Worm (Caenorhabditis elegans) whole organism, L1 larva: ENCODE results near the gene usp-46.

Experiments used
- C04F5.9 ChIP-seq: sonication (generic microtip); optimal IDR thresholded peaks from 2 replicates; lab custom pipeline; 2016; ENCODE audit warnings: missing genetic modification characterization, missing compliant biosample characterization
- F16B12.6 ChIP-seq: fragments of 150-350 bp; optimal IDR thresholded peaks from 2 replicates; lab custom pipeline; 2014; ENCODE audit warnings: missing biosample characterization, missing genetic modification characterization
- Y116A8C.19 ChIP-seq: sonication (generic microtip); optimal IDR thresholded peaks from 2 replicates; lab custom pipeline; 2016; ENCODE audit warnings: missing compliant biosample characterization, missing genetic modification characterization, borderline replicate concordance
- alr-1 ChIP-seq: fragments of 200-800 bp; sonication (Bioruptor generic); optimal IDR thresholded peaks from 2 replicates; lab custom pipeline; 2018; ENCODE audit warnings: borderline replicate concordance, mild to moderate bottlenecking, missing genetic modification characterization, missing compliant biosample characterization
- aly-2 ChIP-seq: fragments of 150-350 bp; optimal IDR thresholded peaks from 2 replicates; lab custom pipeline; 2014; ENCODE audit warnings: missing biosample characterization, missing genetic modification characterization
- ama-1 ChIP-seq: fragments of 150-350 bp; optimal IDR thresholded peaks from 2 replicates; lab custom pipeline; 2014
- ceh-8 ChIP-seq: fragments of 200-800 bp; sonication (Bioruptor generic); optimal IDR thresholded peaks from 2 replicates; lab custom pipeline; 2018; ENCODE audit warnings: mild to moderate bottlenecking, missing genetic modification characterization, moderate library complexity, missing compliant biosample characterization
- ceh-82 ChIP-seq, 3 experiments: fragments of 150-350 bp in 1 of 3; sonication (generic microtip) in 2 of 3; optimal IDR thresholded peaks; 2 replicates each; lab custom pipeline; 2014 to 2017; ENCODE audit warnings: missing biosample characterization in 3 of 3, missing genetic modification characterization in 3 of 3
- dpl-1 ChIP-seq, 3 experiments: fragments of 150-350 bp in 2 of 3; sonication (generic microtip) in 1 of 3; optimal IDR thresholded peaks; 2 replicates each; lab custom pipeline; 2014 to 2017; ENCODE audit warnings: missing biosample characterization in 3 of 3, missing genetic modification characterization in 3 of 3, missing genetic modification reagents in 3 of 3
- efl-1 ChIP-seq, 4 experiments: fragments of 150-350 bp; optimal IDR thresholded peaks in 3 of 4; peaks in 1 of 4; 1 replicate in 1 of 4; 2 replicates in 3 of 4; lab custom pipeline; 2014; ENCODE audit warnings: missing biosample characterization in 2 of 4, missing genetic modification characterization in 2 of 4, missing genetic modification reagents in 2 of 4
- egl-13 ChIP-seq: sonication (generic microtip); optimal IDR thresholded peaks from 2 replicates; lab custom pipeline; 2016; ENCODE audit warnings: missing genotype, missing genetic modification reagents, missing genetic modification characterization, missing compliant biosample characterization
- egl-27 ChIP-seq, 2 experiments: fragments of 150-350 bp in 1 of 2; sonication (generic microtip); optimal IDR thresholded peaks; 3 replicates each; lab custom pipeline; 2017 to 2018; ENCODE audit warnings: missing biosample characterization in 2 of 2, missing genetic modification characterization in 2 of 2, missing genetic modification reagents in 2 of 2
- elt-3 ChIP-seq, 6 experiments: fragments of 150-350 bp in 1 of 6; sonication (generic microtip); optimal IDR thresholded peaks; 2 replicates each; lab custom pipeline; 2017 to 2018; ENCODE audit warnings: missing biosample characterization in 6 of 6, missing genetic modification characterization in 6 of 6, inconsistent platforms in 1 of 6
- ets-5 ChIP-seq: fragments of 200-800 bp; sonication (Bioruptor generic); IDR thresholded peaks from 2 replicates; pipeline ENCODE4 v1.3.6; 2022; ENCODE audit warnings: missing genetic modification characterization, missing compliant biosample characterization
- fkh-10 ChIP-seq: sonication (generic microtip); optimal IDR thresholded peaks from 2 replicates; lab custom pipeline; 2017; ENCODE audit warnings: missing biosample characterization, missing genetic modification reagents, missing genetic modification characterization
- fkh-8 ChIP-seq: sonication (generic microtip); optimal IDR thresholded peaks from 2 replicates; lab custom pipeline; 2016; ENCODE audit warnings: mild to moderate bottlenecking, missing genetic modification characterization, missing compliant biosample characterization
- fos-1 ChIP-seq: fragments of 150-350 bp; optimal IDR thresholded peaks from 2 replicates; lab custom pipeline; 2014; ENCODE audit warnings: missing biosample characterization, missing genetic modification characterization
- hlh-17 ChIP-seq: fragments of 200-800 bp; sonication (Bioruptor generic); optimal IDR thresholded peaks from 2 replicates; lab custom pipeline; 2018; ENCODE audit warnings: missing genetic modification characterization, mild to moderate bottlenecking, missing compliant biosample characterization, moderate library complexity, borderline replicate concordance
- hpl-2 ChIP-seq: fragments of 150-350 bp; optimal IDR thresholded peaks from 2 replicates; lab custom pipeline; 2014; ENCODE audit warnings: missing biosample characterization, missing genetic modification reagents, missing genetic modification characterization
- isw-1 ChIP-seq: fragments of 200-800 bp; sonication (Bioruptor generic); IDR thresholded peaks from 2 replicates; pipeline ENCODE4 v1.3.6; 2022; ENCODE audit warnings: missing genetic modification characterization, missing compliant biosample characterization
- jun-1 ChIP-seq: fragments of 150-350 bp; optimal IDR thresholded peaks from 2 replicates; lab custom pipeline; 2014; ENCODE audit warnings: missing biosample characterization, missing genetic modification reagents, missing genetic modification characterization
- lin-13 ChIP-seq: fragments of 150-350 bp; optimal IDR thresholded peaks from 2 replicates; lab custom pipeline; 2014; ENCODE audit warnings: missing biosample characterization, missing genetic modification reagents, missing genetic modification characterization
- lin-14 ChIP-seq: fragments of 200-800 bp; sonication (Bioruptor generic); optimal IDR thresholded peaks from 2 replicates; lab custom pipeline; 2018; ENCODE audit warnings: mild to moderate bottlenecking, missing genetic modification characterization, moderate library complexity, missing compliant biosample characterization
- lin-15B ChIP-seq: fragments of 150-350 bp; sonication (generic microtip); optimal IDR thresholded peaks from 3 replicates; lab custom pipeline; 2014; ENCODE audit warnings: missing biosample characterization, missing genetic modification characterization
- lin-35 ChIP-seq, 2 experiments: fragments of 150-350 bp; optimal IDR thresholded peaks; 2 replicates each; lab custom pipeline; 2014; ENCODE audit warnings: missing biosample characterization in 2 of 2, missing genetic modification characterization in 2 of 2, missing genetic modification reagents in 2 of 2
- lin-39 ChIP-seq: fragments of 150-350 bp; optimal IDR thresholded peaks from 2 replicates; lab custom pipeline; 2014; ENCODE audit warnings: missing biosample characterization, missing genetic modification reagents, missing genetic modification characterization
- lsy-2 ChIP-seq, 2 experiments: fragments of 150-350 bp; optimal IDR thresholded peaks; 2 replicates each; lab custom pipeline; 2014; ENCODE audit warnings: missing biosample characterization in 2 of 2, missing genetic modification characterization in 2 of 2
- mab-9 ChIP-seq: fragments of 200-800 bp; sonication (Bioruptor generic); IDR thresholded peaks from 2 replicates; pipeline ENCODE4 v1.3.6; 2022; ENCODE audit warnings: missing genetic modification reagents, missing genetic modification characterization, missing compliant biosample characterization
- mdl-1 ChIP-seq, 2 experiments: fragments of 150-350 bp; optimal IDR thresholded peaks; 2 replicates each; lab custom pipeline; 2014 to 2017; ENCODE audit warnings: missing biosample characterization in 2 of 2, missing genetic modification characterization in 2 of 2, inconsistent platforms in 1 of 2
- mep-1 ChIP-seq: fragments of 150-350 bp; optimal IDR thresholded peaks from 2 replicates; lab custom pipeline; 2014; ENCODE audit warnings: missing biosample characterization, missing genetic modification characterization
- nhr-19 ChIP-seq: fragments of 200-800 bp; sonication (Bioruptor generic); conservative IDR thresholded peaks from 2 replicates; pipeline ENCODE4 v1.3.6; 2022; ENCODE audit warnings: missing genetic modification characterization, missing compliant biosample characterization
- nhr-20 ChIP-seq: sonication (generic microtip); optimal IDR thresholded peaks from 2 replicates; lab custom pipeline; 2016; ENCODE audit warnings: mild to moderate bottlenecking, missing genetic modification characterization, missing compliant biosample characterization
- nhr-237 ChIP-seq: fragments of 150-350 bp; optimal IDR thresholded peaks from 2 replicates; lab custom pipeline; 2014; ENCODE audit warnings: missing biosample characterization, missing genetic modification characterization
- nhr-28 ChIP-seq: fragments of 150-350 bp; optimal IDR thresholded peaks from 2 replicates; lab custom pipeline; 2014; ENCODE audit warnings: missing biosample characterization, missing genetic modification characterization
- nhr-47 ChIP-seq: sonication (generic microtip); optimal IDR thresholded peaks from 2 replicates; lab custom pipeline; 2016; ENCODE audit warnings: mild to moderate bottlenecking, missing genetic modification characterization, moderate library complexity, missing compliant biosample characterization
- nhr-71 ChIP-seq: sonication (generic microtip); optimal IDR thresholded peaks from 2 replicates; lab custom pipeline; 2016; ENCODE audit warnings: mild to moderate bottlenecking, missing genetic modification characterization, moderate library complexity, missing compliant biosample characterization
- nhr-76 ChIP-seq: sonication (generic microtip); optimal IDR thresholded peaks from 2 replicates; lab custom pipeline; 2017; ENCODE audit warnings: missing biosample characterization, missing genetic modification characterization
- nhr-77 ChIP-seq: fragments of 150-350 bp; optimal IDR thresholded peaks from 2 replicates; lab custom pipeline; 2014; ENCODE audit warnings: missing biosample characterization, missing genetic modification characterization
- nhr-85 ChIP-seq: sonication (generic microtip); peaks from one replicate; lab custom pipeline; 2016; ENCODE audit warnings: missing genetic modification characterization, inconsistent platforms, missing compliant biosample characterization
- pax-3 ChIP-seq: fragments of 200-800 bp; sonication (Bioruptor generic); optimal IDR thresholded peaks from 2 replicates; lab custom pipeline; 2018; ENCODE audit warnings: mild to moderate bottlenecking, missing genetic modification characterization, moderate library complexity, missing compliant biosample characterization
- pqm-1 ChIP-seq: sonication (generic microtip); optimal IDR thresholded peaks from 3 replicates; lab custom pipeline; 2017; ENCODE audit warnings: missing biosample characterization, missing genetic modification characterization
- rnt-1 ChIP-seq: sonication (generic microtip); optimal IDR thresholded peaks from 2 replicates; lab custom pipeline; 2016; ENCODE audit warnings: mild to moderate bottlenecking, missing genetic modification characterization, moderate library complexity, missing compliant biosample characterization
- skn-1 ChIP-seq: fragments of 150-350 bp; optimal IDR thresholded peaks from 2 replicates; lab custom pipeline; 2014; ENCODE audit warnings: missing biosample characterization, missing genetic modification characterization
- snu-23 ChIP-seq: sonication (generic microtip); optimal IDR thresholded peaks from 2 replicates; lab custom pipeline; 2016; ENCODE audit warnings: missing genetic modification characterization, missing compliant biosample characterization
- sox-4 ChIP-seq: sonication (generic microtip); optimal IDR thresholded peaks from 2 replicates; lab custom pipeline; 2016; ENCODE audit warnings: missing genetic modification characterization, missing compliant biosample characterization
- sup-37 ChIP-seq: fragments of 200-800 bp; sonication (Bioruptor generic); optimal IDR thresholded peaks from 2 replicates; lab custom pipeline; 2018; ENCODE audit warnings: mild to moderate bottlenecking, missing genetic modification characterization, missing compliant biosample characterization
- swsn-7 ChIP-seq: sonication (generic microtip); optimal IDR thresholded peaks from 2 replicates; lab custom pipeline; 2016; ENCODE audit warnings: missing genetic modification characterization, missing compliant biosample characterization
- tbx-2 ChIP-seq: sonication (generic microtip); optimal IDR thresholded peaks from 2 replicates; lab custom pipeline; 2016; ENCODE audit warnings: missing genetic modification characterization, missing compliant biosample characterization
- unc-130 ChIP-seq: fragments of 150-350 bp; optimal IDR thresholded peaks from 2 replicates; lab custom pipeline; 2017; ENCODE audit warnings: missing biosample characterization, missing genetic modification characterization, inconsistent platforms
- unc-62 ChIP-seq: fragments of 150-350 bp; optimal IDR thresholded peaks from 2 replicates; lab custom pipeline; 2014; ENCODE audit warnings: missing biosample characterization, missing genetic modification reagents, missing genetic modification characterization
- unc-98 ChIP-seq: fragments of 200-800 bp; sonication (Bioruptor generic); IDR thresholded peaks from 2 replicates; pipeline ENCODE4 v1.3.6; 2022; ENCODE audit warnings: missing genetic modification characterization, missing compliant biosample characterization
- vab-15 ChIP-seq: sonication (generic microtip); optimal IDR thresholded peaks from 2 replicates; lab custom pipeline; 2017; ENCODE audit warnings: missing genotype, mild to moderate bottlenecking, missing genetic modification characterization, missing compliant biosample characterization
- ztf-4 ChIP-seq: fragments of 150-350 bp; optimal IDR thresholded peaks from 2 replicates; lab custom pipeline; 2014; ENCODE audit warnings: missing biosample characterization, missing genetic modification characterization

usp-46 gene

ce11 chrIII:9826005-9826404, 49.6 kb downstream of the usp-46 start:
- TF ChIP-seq pqm-1 (no peak), mab-9 (no peak), nhr-19 (GFP tag; lab: Robert Waterston, UW) (peak; percentile 48), nhr-20 (tag; lab: Kevin White, UChicago) (peak; percentile 71), lsy-2 (tag; optimal IDR thresholded peaks at IDR 0.05; lab: Kevin White, UChicago) (peak; percentile 65 to 81), ceh-8 (GFP tag; lab: Kevin White, UChicago) (no peak), lin-14 (GFP tag; lab: Kevin White, UChicago) (peak; percentile 82), mdl-1 (tag; optimal IDR thresholded peaks at IDR 0.05; lab: Kevin White, UChicago) (peak in 1 of 2 experiments; percentile 66), F16B12.6 (tag; lab: Kevin White, UChicago) (peak; percentile 60), nhr-71 (tag; lab: Kevin White, UChicago) (peak; percentile 84), isw-1 (no peak), Y116A8C.19 (tag; lab: Kevin White, UChicago) (no peak), nhr-28 (tag; lab: Kevin White, UChicago) (no peak), egl-13 (tag; lab: Kevin White, UChicago) (no peak), swsn-7 (tag; lab: Kevin White, UChicago) (peak; percentile 56), fkh-10 (no peak), nhr-85 (tag; lab: Kevin White, UChicago) (peak; percentile 86), unc-62 (GFP tag; lab: Kevin White, UChicago) (no peak), ets-5 (GFP tag; lab: Robert Waterston, UW) (no peak), fos-1 (peak; percentile 41), lin-35 (GFP tag; optimal IDR thresholded peaks at IDR 0.05; lab: Kevin White, UChicago) (peak; percentile 10 to 61), hlh-17 (GFP tag; lab: Kevin White, UChicago) (no peak), nhr-47 (tag; lab: Kevin White, UChicago) (peak; percentile 65), lin-15B (tag; lab: Kevin White, UChicago) (no peak), pax-3 (tag; lab: Kevin White, UChicago) (no peak), efl-1 (optimal IDR thresholded peaks at IDR 0.05; lab: Kevin White, UChicago) (peak; percentile 36 to 53), efl-1 (GFP tag; optimal IDR thresholded peaks at IDR 0.05 in 1 of 2; lab: Kevin White, UChicago) (peak; percentile 44 to 81), egl-27 (tag; optimal IDR thresholded peaks at IDR 0.05; lab: Kevin White, UChicago) (no peak), elt-3 (tag; optimal IDR thresholded peaks at IDR 0.05; lab: Kevin White, UChicago) (no peak), lin-39 (tag; lab: Kevin White, UChicago) (no peak), jun-1 (peak; percentile 17), unc-98 (GFP tag; lab: Robert Waterston, UW) (no peak), lin-13 (GFP tag; lab: Kevin White, UChicago) (peak; percentile 62), rnt-1 (tag; lab: Kevin White, UChicago) (peak; percentile 53), ama-1 (lab: Kevin White, UChicago) (peak; percentile 89), aly-2 (tag; lab: Kevin White, UChicago) (peak; percentile 15), vab-15 (no peak), C04F5.9 (peak; percentile 12), hpl-2 (GFP tag; lab: Kevin White, UChicago) (peak; percentile 10), sox-4 (tag; lab: Kevin White, UChicago) (no peak), sup-37 (GFP tag; lab: Kevin White, UChicago) (no peak), nhr-77 (tag; lab: Kevin White, UChicago) (peak; percentile 1), ztf-4 (peak; percentile 18), alr-1 (tag; lab: Kevin White, UChicago) (no peak), unc-130 (tag; lab: Kevin White, UChicago) (peak; percentile 31), mep-1 (tag; lab: Kevin White, UChicago) (peak; percentile 76), nhr-76 (tag; lab: Kevin White, UChicago) (no peak), tbx-2 (tag; lab: Kevin White, UChicago) (peak; percentile 56), snu-23 (peak; percentile 75), nhr-237 (tag; lab: Kevin White, UChicago) (no peak), fkh-8 (tag; lab: Kevin White, UChicago) (no peak), ceh-82 (tag; optimal IDR thresholded peaks at IDR 0.05; lab: Kevin White, UChicago) (peak in 1 of 3 experiments; percentile 25), dpl-1 (GFP tag; optimal IDR thresholded peaks at IDR 0.05; lab: Kevin White, UChicago) (peak; percentile 9 to 40 (median 26)), skn-1 (peak; percentile 61)
